Fruit fly (Drosophila melanogaster): Measurements from ENCODE around the gene CG4743.

- peak; percentile 77 for TF ChIP-seq CG33017 (tag; optimal IDR thresholded peaks at IDR 0.05)
- TF ChIP-seq kay (GFP tag; ENCODE audit: borderline replicate concordance): no peak
- TF ChIP-seq CG12768 (GFP tag; optimal IDR thresholded peaks at IDR 0.05): peak; percentile 81
- peak; percentile 77 for TF ChIP-seq CG1620 (GFP tag; optimal IDR thresholded peaks at IDR 0.05)
- TF ChIP-seq Crg-1 (GFP tag; optimal IDR thresholded peaks at IDR 0.05): peak; percentile 75
- TF ChIP-seq Hr96 (GFP tag; optimal IDR thresholded peaks at IDR 0.05): no peak
- TF ChIP-seq cnc (optimal IDR thresholded peaks at IDR 0.05): no peak
- peak; percentile 89 for TF ChIP-seq CG7101 (tag; optimal IDR thresholded peaks at IDR 0.05)
- TF ChIP-seq CG5204 (GFP tag; optimal IDR thresholded peaks at IDR 0.05): peak; percentile 76
Measured at dm6 chr3R:25684859-25685258, 4.5 kb upstream of the CG4743 start, which contains the start of gene RpL27.

All from whole organism, adult.